Worm (Caenorhabditis elegans) whole organism, late embryonic: ENCODE measurements around the gene F54E4.3.

Experiments used
- C08G9.2 ChIP-seq: sonication (generic microtip); optimal IDR thresholded peaks from 2 replicates; lab custom pipeline; 2016; ENCODE audit warnings: mild to moderate bottlenecking, missing genetic modification characterization, moderate library complexity, missing compliant biosample characterization
- C38D4.7 ChIP-seq: fragments of 200-800 bp; sonication (Bioruptor generic); optimal IDR thresholded peaks from 2 replicates; lab custom pipeline; 2018; ENCODE audit warnings: mild to moderate bottlenecking, missing genetic modification characterization, moderate library complexity, missing compliant biosample characterization
- F13H6.1 ChIP-seq: sonication (generic microtip); optimal IDR thresholded peaks from 2 replicates; lab custom pipeline; 2016; ENCODE audit warnings: missing genetic modification characterization, missing compliant biosample characterization
- K02D7.2 ChIP-seq: sonication (generic microtip); optimal IDR thresholded peaks from 2 replicates; lab custom pipeline; 2017; ENCODE audit warnings: mild to moderate bottlenecking, missing genetic modification characterization, missing compliant biosample characterization
- T23F11.4 ChIP-seq: fragments of 200-800 bp; sonication (Bioruptor generic); optimal IDR thresholded peaks from 2 replicates; lab custom pipeline; 2018; ENCODE audit warnings: mild to moderate bottlenecking, missing genetic modification characterization, missing compliant biosample characterization
- ceh-19 ChIP-seq: fragments of 200-800 bp; sonication (Bioruptor generic); optimal IDR thresholded peaks from 2 replicates; lab custom pipeline; 2018; ENCODE audit warnings: mild to moderate bottlenecking, missing genetic modification characterization, missing compliant biosample characterization
- ceh-24 ChIP-seq: sonication (generic microtip); optimal IDR thresholded peaks from 2 replicates; lab custom pipeline; 2016; ENCODE audit warnings: mild to moderate bottlenecking, missing genetic modification characterization, missing compliant biosample characterization
- ceh-30 ChIP-seq: fragments of 150-350 bp; optimal IDR thresholded peaks from 2 replicates; lab custom pipeline; 2014; ENCODE audit warnings: missing biosample characterization, missing genetic modification characterization
- ceh-31 ChIP-seq: sonication (generic microtip); optimal IDR thresholded peaks from 2 replicates; lab custom pipeline; 2016; ENCODE audit warnings: missing genetic modification characterization, missing compliant biosample characterization
- ceh-34 ChIP-seq: sonication (generic microtip); optimal IDR thresholded peaks from 2 replicates; lab custom pipeline; 2016; ENCODE audit warnings: mild to moderate bottlenecking, missing genetic modification characterization, missing compliant biosample characterization
- ceh-45 ChIP-seq: fragments of 200-800 bp; sonication (Bioruptor generic); IDR thresholded peaks from 2 replicates; pipeline ENCODE4 v1.3.6; 2022; ENCODE audit warnings: missing genetic modification reagents, missing genetic modification characterization, missing compliant biosample characterization
- elt-2 ChIP-seq: sonication (generic microtip); optimal IDR thresholded peaks from 2 replicates; lab custom pipeline; 2016; ENCODE audit warnings: missing genetic modification reagents, missing genetic modification characterization, missing compliant biosample characterization
- fkh-10 ChIP-seq: fragments of 150-350 bp; optimal IDR thresholded peaks from 2 replicates; lab custom pipeline; 2014; ENCODE audit warnings: missing biosample characterization, missing genetic modification reagents, missing genetic modification characterization
- fkh-6 ChIP-seq: sonication (generic microtip); optimal IDR thresholded peaks from 2 replicates; lab custom pipeline; 2016; ENCODE audit warnings: missing genetic modification characterization, missing compliant biosample characterization
- hlh-30 ChIP-seq: sonication (generic microtip); optimal IDR thresholded peaks from 2 replicates; lab custom pipeline; 2017; ENCODE audit warnings: antibody characterized with exemption, missing genetic modification characterization, missing compliant biosample characterization; ENCODE audit not compliant: insufficient read depth
- hlh-6 ChIP-seq: sonication (generic microtip); optimal IDR thresholded peaks from 2 replicates; lab custom pipeline; 2016; ENCODE audit warnings: missing genotype, missing genetic modification characterization, missing compliant biosample characterization
- lim-6 ChIP-seq: sonication (generic microtip); optimal IDR thresholded peaks from 2 replicates; lab custom pipeline; 2016; ENCODE audit warnings: missing genetic modification characterization, missing compliant biosample characterization
- lin-11 ChIP-seq: fragments of 200-800 bp; sonication (Bioruptor generic); optimal IDR thresholded peaks from 2 replicates; lab custom pipeline; 2018; ENCODE audit warnings: mild to moderate bottlenecking, missing genetic modification characterization, missing compliant biosample characterization
- madf-2 ChIP-seq: sonication (generic microtip); optimal IDR thresholded peaks from 2 replicates; lab custom pipeline; 2017; ENCODE audit warnings: missing genetic modification characterization, missing compliant biosample characterization
- nfya-1 ChIP-seq: sonication (generic microtip); optimal IDR thresholded peaks from 2 replicates; lab custom pipeline; 2017; ENCODE audit warnings: missing genetic modification characterization, mild to moderate bottlenecking, missing compliant biosample characterization, antibody characterized with exemption, moderate library complexity
- nhr-11 ChIP-seq: fragments of 150-350 bp; optimal IDR thresholded peaks from 2 replicates; lab custom pipeline; 2014; ENCODE audit warnings: missing biosample characterization, missing genetic modification characterization
- nhr-232 ChIP-seq: sonication (generic microtip); optimal IDR thresholded peaks from 2 replicates; lab custom pipeline; 2016; ENCODE audit warnings: missing genetic modification characterization, missing compliant biosample characterization
- pax-1 ChIP-seq: fragments of 150-350 bp; optimal IDR thresholded peaks from 2 replicates; lab custom pipeline; 2014; ENCODE audit warnings: missing biosample characterization, missing genetic modification characterization
- pha-4 ChIP-seq: fragments of 150-350 bp; optimal IDR thresholded peaks from 2 replicates; lab custom pipeline; 2018; ENCODE audit warnings: missing biosample characterization, missing genetic modification reagents, missing genetic modification characterization
- pqm-1 ChIP-seq: sonication (generic microtip); optimal IDR thresholded peaks from 2 replicates; lab custom pipeline; 2016; ENCODE audit warnings: missing genetic modification characterization, missing compliant biosample characterization
- ref-2 ChIP-seq: sonication (generic microtip); optimal IDR thresholded peaks from 2 replicates; lab custom pipeline; 2016; ENCODE audit warnings: missing genetic modification characterization, missing compliant biosample characterization
- rnt-1 ChIP-seq: sonication (generic microtip); optimal IDR thresholded peaks from 2 replicates; lab custom pipeline; 2016; ENCODE audit warnings: missing genetic modification characterization, missing compliant biosample characterization
- tbx-7 ChIP-seq: sonication (generic microtip); optimal IDR thresholded peaks from 2 replicates; lab custom pipeline; 2016; ENCODE audit warnings: missing genotype, missing genetic modification characterization, missing compliant biosample characterization
- unc-3 ChIP-seq, 2 experiments: fragments of 200-800 bp in 1 of 2; sonication (Bioruptor generic) in 1 of 2; sonication (generic microtip) in 1 of 2; conservative IDR thresholded peaks in 1 of 2; optimal IDR thresholded peaks in 1 of 2; 2 replicates each; pipeline versions ENCODE4 v1.3.6 to Lab custom; 2016 to 2022; ENCODE audit warnings: missing compliant biosample characterization in 2 of 2, missing genetic modification characterization in 2 of 2, missing genetic modification reagents in 1 of 2
- unc-42 ChIP-seq: sonication (generic microtip); optimal IDR thresholded peaks from 2 replicates; lab custom pipeline; 2016; ENCODE audit warnings: missing genotype, missing genetic modification characterization, missing compliant biosample characterization
- unc-55 ChIP-seq: sonication (generic microtip); optimal IDR thresholded peaks from 2 replicates; lab custom pipeline; 2017; ENCODE audit warnings: missing biosample characterization, missing genetic modification reagents, missing genetic modification characterization

Gene F54E4.3

ce11 chrX:14671300-14671699, 35.1 kb upstream of the F54E4.3 start:
- TF ChIP-seq hlh-30 (tag; lab: Kevin White, UChicago) (no peak), unc-42 (no peak), fkh-6 (no peak), fkh-10 (no peak), madf-2 (tag; lab: Kevin White, UChicago) (no peak)

- TF ChIP-seq ceh-34 (tag; lab: Kevin White, UChicago), result no peak
- TF ChIP-seq nhr-11 (tag; lab: Kevin White, UChicago), result no peak
- no peak for TF ChIP-seq F13H6.1 (tag; lab: Kevin White, UChicago)
- no peak for TF ChIP-seq tbx-7 (tag; lab: Kevin White, UChicago)
- TF ChIP-seq nhr-232, result no peak
- TF ChIP-seq hlh-30 (tag; lab: Kevin White, UChicago), result no peak
- no peak for TF ChIP-seq lim-6 (tag; lab: Kevin White, UChicago)
These were observed 27.8 kb upstream of the F54E4.3 start, which contains the start of gene C26G2.2 for ce11 chrX:14664028-14664427. TSS of gene C26G2.2 (plus strand) at chrX:14664328.

- TF ChIP-seq unc-42 (peak; percentile 58), C08G9.2 (tag; lab: Kevin White, UChicago) (no peak)
- TF ChIP-seq, all 69 proteins: peak for 1
These were observed 26.2 kb upstream of the F54E4.3 start for ce11 chrX:14662460-14662859.

ce11 chrX:14661918-14662317, 25.7 kb upstream of the F54E4.3 start:
- no peak for TF ChIP-seq lin-11 (tag; lab: Kevin White, UChicago)
- TF ChIP-seq ceh-30 (tag; lab: Kevin White, UChicago), result no peak
- no peak for TF ChIP-seq T23F11.4 (GFP tag; lab: Kevin White, UChicago)
- TF ChIP-seq pha-4 (tag; lab: Kevin White, UChicago), result no peak
- no peak for TF ChIP-seq ceh-45 (GFP tag; lab: Robert Waterston, UW)
- TF ChIP-seq nfya-1, result no peak
- no peak for TF ChIP-seq ceh-24
- no peak for TF ChIP-seq C08G9.2 (tag; lab: Kevin White, UChicago)
- no peak for TF ChIP-seq ref-2
- no peak for TF ChIP-seq nhr-232
- no peak for TF ChIP-seq elt-2
- TF ChIP-seq F13H6.1 (tag; lab: Kevin White, UChicago), result no peak
- TF ChIP-seq C38D4.7, result no peak
- TF ChIP-seq pqm-1 (tag; lab: Kevin White, UChicago), result no peak
- TF ChIP-seq ceh-19 (GFP tag; lab: Kevin White, UChicago), result no peak

ce11 chrX:14659454-14659853, 23.2 kb upstream of the F54E4.3 start:
- TF ChIP-seq unc-55 (GFP tag; lab: Kevin White, UChicago) (peak; percentile 58), rnt-1 (tag; lab: Kevin White, UChicago) (no peak), ceh-31 (no peak)

- TF ChIP-seq unc-55 (GFP tag; lab: Kevin White, UChicago) (no peak), nfya-1 (no peak), hlh-6 (tag; lab: Kevin White, UChicago) (no peak), ref-2 (no peak), ceh-30 (tag; lab: Kevin White, UChicago) (no peak), C38D4.7 (no peak), K02D7.2 (tag; lab: Kevin White, UChicago) (no peak), lim-6 (tag; lab: Kevin White, UChicago) (no peak), hlh-30 (tag; lab: Kevin White, UChicago) (no peak), pax-1 (tag; lab: Kevin White, UChicago) (no peak), unc-3 (GFP tag; conservative IDR thresholded peaks at IDR 0.05; lab: Robert Waterston, UW) (no peak), unc-3 (tag; optimal IDR thresholded peaks at IDR 0.05; lab: Kevin White, UChicago) (no peak)
These were observed 21.2 kb upstream of the F54E4.3 start for ce11 chrX:14657445-14657844.
